Worm (Caenorhabditis elegans): ENCODE data around the gene ampd-1.

DNA sequence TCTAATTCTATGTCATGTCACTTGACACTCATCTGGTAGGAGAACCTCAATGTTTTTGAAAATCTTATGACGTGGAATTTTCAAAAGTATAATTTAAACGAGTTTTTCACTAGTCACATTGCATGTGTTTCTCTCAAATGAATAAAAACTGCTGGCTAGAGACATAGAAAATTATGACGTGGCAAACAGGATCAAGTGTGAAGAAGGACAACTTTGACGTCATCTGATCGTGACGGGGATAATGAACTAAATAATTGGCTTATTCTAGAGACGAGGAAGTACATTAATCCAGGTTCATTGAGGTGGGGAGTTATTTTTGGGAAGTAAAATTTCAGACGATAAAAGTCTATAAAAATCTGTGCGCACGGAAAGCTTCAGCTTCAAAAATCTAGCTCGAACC lies 19.9 kb upstream of the ampd-1 start:
- TF ChIP-seq ztf-29 (GFP tag; IDR thresholded peaks at IDR 0.05) (no peak), med-1 (GFP tag; optimal IDR thresholded peaks at IDR 0.05; ENCODE audit: insufficient read depth) (no peak), ref-1 (GFP tag; conservative IDR thresholded peaks at IDR 0.05) (no peak)

All from whole organism, midembryonic.